Fruit fly (Drosophila melanogaster): Measurements from ENCODE around the gene CG4408.

The CG4408 gene

dm6 chr3R:23326292-23326691 is 37.1 kb downstream of the CG4408 start (continued):
- peak; percentile 83 for TF ChIP-seq CG7556 (GFP tag; optimal IDR thresholded peaks at IDR 0.05)
- TF ChIP-seq Dfd (GFP tag; optimal IDR thresholded peaks at IDR 0.05) = no peak
- peak; percentile 54 for TF ChIP-seq slou (GFP tag; optimal IDR thresholded peaks at IDR 0.05)
- TF ChIP-seq ewg (GFP tag; optimal IDR thresholded peaks at IDR 0.05) = peak; percentile 69
- TF ChIP-seq Abd-B (GFP tag; optimal IDR thresholded peaks at IDR 0.05) = peak; percentile 72
- peak; percentile 83 for TF ChIP-seq CG17359 (tag; optimal IDR thresholded peaks at IDR 0.05)
- peak; percentile 47 for TF ChIP-seq CG31365 (tag; optimal IDR thresholded peaks at IDR 0.05)
- TF ChIP-seq pnt (GFP tag; optimal IDR thresholded peaks at IDR 0.05) = peak; percentile 90
- no peak for TF ChIP-seq chinmo (GFP tag; IDR thresholded peaks at IDR 0.05; ENCODE audit: partially characterized antibody)
- peak; percentile 91 for TF ChIP-seq CG17829 (tag; optimal IDR thresholded peaks at IDR 0.05)
- TF ChIP-seq CG4854 (GFP tag; optimal IDR thresholded peaks at IDR 0.05) = peak; percentile 69
- TF ChIP-seq hb (GFP tag; IDR thresholded peaks at IDR 0.05; ENCODE audit: partially characterized antibody) = no peak
- peak; percentile 72 for TF ChIP-seq Sox100B (GFP tag; optimal IDR thresholded peaks at IDR 0.05)
- no peak for TF ChIP-seq tna (GFP tag; IDR thresholded peaks at IDR 0.05; ENCODE audit: partially characterized antibody)
- peak; percentile 71 for TF ChIP-seq CG10147 (GFP tag; optimal IDR thresholded peaks at IDR 0.05)
- TF ChIP-seq CG3407 (GFP tag; optimal IDR thresholded peaks at IDR 0.05) = peak; percentile 77
- no peak for TF ChIP-seq exex (tag; optimal IDR thresholded peaks at IDR 0.05)
- TF ChIP-seq klu (GFP tag; IDR thresholded peaks at IDR 0.05) = peak; percentile 64
- peak; percentile 53 for TF ChIP-seq CG17186 (GFP tag; optimal IDR thresholded peaks at IDR 0.05)
- TF ChIP-seq zf30C (GFP tag; optimal IDR thresholded peaks at IDR 0.05) = peak; percentile 81
- TF ChIP-seq repo (GFP tag; optimal IDR thresholded peaks at IDR 0.05) = peak; percentile 72
- TF ChIP-seq CG4617 (GFP tag; optimal IDR thresholded peaks at IDR 0.05; ENCODE audit: borderline replicate concordance) = peak; percentile 63
- peak; percentile 75 for TF ChIP-seq CG1529 (GFP tag; optimal IDR thresholded peaks at IDR 0.05)
- TF ChIP-seq Hr3 (GFP tag; optimal IDR thresholded peaks at IDR 0.05) = peak; percentile 81
- peak; percentile 58; the same call in 1 of the 3 replicates for TF ChIP-seq Dbx (GFP tag; IDR thresholded peaks at IDR 0.05)
- TF ChIP-seq Deaf1 (tag; optimal IDR thresholded peaks at IDR 0.05) = peak; percentile 68
- no peak for TF ChIP-seq h (optimal IDR thresholded peaks at IDR 0.05)
- peak; percentile 77 for TF ChIP-seq CG9876 (GFP tag; optimal IDR thresholded peaks at IDR 0.05)
- TF ChIP-seq dmrt11E (tag; optimal IDR thresholded peaks at IDR 0.05) = peak; percentile 95
- TF ChIP-seq CG1792 (GFP tag; optimal IDR thresholded peaks at IDR 0.05) = peak; percentile 73
- peak; percentile 77 for TF ChIP-seq cato (GFP tag; optimal IDR thresholded peaks at IDR 0.05; ENCODE audit: borderline replicate concordance)
- TF ChIP-seq fd96Cb (tag; optimal IDR thresholded peaks at IDR 0.05) = peak; percentile 89
- TF ChIP-seq CG42726 (GFP tag; IDR thresholded peaks at IDR 0.05; ENCODE audit: partially characterized antibody) = no peak
- peak; percentile 93 for TF ChIP-seq NC2β (GFP tag; optimal IDR thresholded peaks at IDR 0.05)
- TF ChIP-seq CG2116 (GFP tag; optimal IDR thresholded peaks at IDR 0.05) = peak; percentile 39
- TF ChIP-seq sd (tag; optimal IDR thresholded peaks at IDR 0.05) = peak; percentile 31
- TF ChIP-seq CG3065 (GFP tag; optimal IDR thresholded peaks at IDR 0.05) = peak; percentile 76
- peak; percentile 83 for TF ChIP-seq slbo (GFP tag; IDR thresholded peaks at IDR 0.05)
- no peak for TF ChIP-seq z (GFP tag; IDR thresholded peaks at IDR 0.05)
- peak; percentile 89 for TF ChIP-seq CG14710 (tag; optimal IDR thresholded peaks at IDR 0.05)
- TF ChIP-seq CG31224 (GFP tag; IDR thresholded peaks at IDR 0.05) = peak; percentile 72
- TF ChIP-seq CHES-1-like (GFP tag; optimal IDR thresholded peaks at IDR 0.05) = peak; percentile 74
- peak; percentile 73 for TF ChIP-seq CG12071 (GFP tag; optimal IDR thresholded peaks at IDR 0.05)
- TF ChIP-seq TFAM (GFP tag; optimal IDR thresholded peaks at IDR 0.05) = peak; percentile 3
- peak; percentile 82 for TF ChIP-seq fd64A (GFP tag; optimal IDR thresholded peaks at IDR 0.05)
- TF ChIP-seq CG18599 (GFP tag; optimal IDR thresholded peaks at IDR 0.05) = peak; percentile 86
- TF ChIP-seq CG10959 (GFP tag; IDR thresholded peaks at IDR 0.05) = peak; percentile 85
- TF ChIP-seq CkIIα-i1 (GFP tag; IDR thresholded peaks at IDR 0.05) = no peak
- TF ChIP-seq CG6765 (GFP tag; optimal IDR thresholded peaks at IDR 0.05) = peak; percentile 41
- peak; percentile 80 for TF ChIP-seq crc (GFP tag; optimal IDR thresholded peaks at IDR 0.05)
- no peak for TF ChIP-seq CG13894 (tag; optimal IDR thresholded peaks at IDR 0.05)

Measured in whole organism, embryonic.